Fruit fly (Drosophila melanogaster) whole organism, embryonic: ENCODE results near the gene CG18662.

ENCODE experiments used
- Atf6 ChIP-seq: fragments of 200-800 bp; sonication (Bioruptor generic); IDR thresholded peaks from 2 replicates; pipeline ENCODE4 v1.3.6; 2022; ENCODE audit warnings: missing biosample characterization, missing genetic modification characterization
- Bdp1 ChIP-seq: fragments of 200-800 bp; sonication (Bioruptor generic); optimal IDR thresholded peaks from 3 replicates; lab custom pipeline; 2016; ENCODE audit warnings: missing biosample characterization, missing genetic modification characterization
- CG10565 ChIP-seq: fragments of 200-800 bp; sonication (Bioruptor generic); optimal IDR thresholded peaks from 3 replicates; lab custom pipeline; 2016; ENCODE audit warnings: missing biosample characterization, mild to moderate bottlenecking, missing genetic modification characterization
- CG11085 ChIP-seq: fragments of 200-800 bp; sonication (Bioruptor generic); IDR thresholded peaks from 2 replicates; pipeline ENCODE4 v1.3.6; 2022; ENCODE audit warnings: missing biosample characterization, missing genetic modification characterization
- CG14014 ChIP-seq: fragments of 200-800 bp; sonication (Bioruptor generic); IDR thresholded peaks from 2 replicates; pipeline ENCODE4 v1.3.6; 2022; ENCODE audit warnings: missing biosample characterization, missing genetic modification characterization
- CG15269 ChIP-seq: fragments of 200-800 bp; sonication (Bioruptor generic); optimal IDR thresholded peaks from 2 replicates; lab custom pipeline; 2018; ENCODE audit warnings: missing biosample characterization, mild to moderate bottlenecking, missing genetic modification characterization, moderate library complexity
- CG15479 ChIP-seq: fragments of 200-800 bp; sonication (Bioruptor generic); optimal IDR thresholded peaks from 3 replicates; lab custom pipeline; 2019; ENCODE audit warnings: missing biosample characterization, mild to moderate bottlenecking, missing genetic modification characterization, moderate library complexity
- CG1603 ChIP-seq: fragments of 200-800 bp; sonication (Bioruptor generic); optimal IDR thresholded peaks from 2 replicates; lab custom pipeline; 2019; ENCODE audit warnings: missing biosample characterization, mild to moderate bottlenecking, missing genetic modification characterization, moderate library complexity
- CG16779 ChIP-seq: fragments of 200-800 bp; sonication (Bioruptor generic); IDR thresholded peaks from 2 replicates; pipeline ENCODE4 v1.3.6; 2022; ENCODE audit warnings: missing biosample characterization, missing genetic modification characterization
- CG16863 ChIP-seq: fragments of 200-800 bp; sonication (Bioruptor generic); optimal IDR thresholded peaks from 3 replicates; lab custom pipeline; 2016; ENCODE audit warnings: missing biosample characterization, missing genetic modification characterization
- CG17385 ChIP-seq: fragments of 200-800 bp; sonication (Bioruptor generic); optimal IDR thresholded peaks from 3 replicates; lab custom pipeline; 2018; ENCODE audit warnings: missing biosample characterization, mild to moderate bottlenecking, missing genetic modification characterization
- CG1792 ChIP-seq: fragments of 200-800 bp; sonication (Bioruptor generic); optimal IDR thresholded peaks from 2 replicates; lab custom pipeline; 2016; ENCODE audit warnings: missing biosample characterization, missing genetic modification characterization
- CG31365 ChIP-seq: fragments of 200-800 bp; sonication (Bioruptor generic); optimal IDR thresholded peaks from 2 replicates; lab custom pipeline; 2018; ENCODE audit warnings: missing biosample characterization, mild to moderate bottlenecking, missing genetic modification characterization
- CG34376 ChIP-seq: fragments of 200-800 bp; sonication (Bioruptor generic); optimal IDR thresholded peaks from 2 replicates; lab custom pipeline; 2018; ENCODE audit warnings: missing biosample characterization, mild to moderate bottlenecking, missing genetic modification characterization
- CG34422 ChIP-seq: fragments of 200-800 bp; sonication (Bioruptor generic); IDR thresholded peaks from 3 replicates; pipeline ENCODE4 v1.3.6; 2022; ENCODE audit warnings: missing biosample characterization, missing genetic modification characterization
- CG4282 ChIP-seq: fragments of 200-800 bp; sonication (Bioruptor generic); optimal IDR thresholded peaks from 2 replicates; lab custom pipeline; 2016; ENCODE audit warnings: missing biosample characterization, missing genetic modification characterization
- CG4730 ChIP-seq: fragments of 200-800 bp; sonication (Bioruptor generic); IDR thresholded peaks from 2 replicates; pipeline ENCODE4 v1.3.6; 2022; ENCODE audit warnings: missing biosample characterization, missing genetic modification characterization
- CG8924 ChIP-seq: fragments of 200-800 bp; optimal IDR thresholded peaks from 3 replicates; lab custom pipeline; 2019; ENCODE audit warnings: missing biosample characterization, mild to moderate bottlenecking, missing genetic modification characterization, moderate library complexity
- CHES-1-like ChIP-seq: fragments of 200-800 bp; sonication (Bioruptor generic); optimal IDR thresholded peaks from 2 replicates; lab custom pipeline; 2016; ENCODE audit warnings: missing biosample characterization, missing genetic modification characterization
- D ChIP-seq, 2 experiments: fragments of 200-800 bp in 1 of 2; fragments of >200 bp in 1 of 2; sonication (Bioruptor generic) in 1 of 2; optimal IDR thresholded peaks; 2 replicates in 1 of 2; 3 replicates in 1 of 2; lab custom pipeline; 2017; ENCODE audit warnings: mild to moderate bottlenecking in 1 of 2, missing biosample characterization in 1 of 2, missing genetic modification characterization in 1 of 2, missing genetic modification reagents in 1 of 2
- Dref ChIP-seq: fragments of 200-800 bp; sonication (Bioruptor generic); IDR thresholded peaks from 2 replicates; pipeline ENCODE4 v1.3.6; 2022; ENCODE audit warnings: missing biosample characterization, missing genetic modification characterization
- E2f1 ChIP-seq: fragments of 200-800 bp; sonication (Bioruptor generic); IDR thresholded peaks from 2 replicates; pipeline ENCODE4 v1.3.6; 2022; ENCODE audit warnings: missing biosample characterization, missing genetic modification characterization
- HLH4C ChIP-seq: fragments of 200-800 bp; sonication (Bioruptor generic); IDR thresholded peaks from 3 replicates; pipeline ENCODE4 v1.3.6; 2022; ENCODE audit warnings: missing biosample characterization, missing genetic modification characterization; ENCODE audit not compliant: partially characterized antibody
- HLHmδ ChIP-seq: fragments of 200-800 bp; sonication (Bioruptor generic); optimal IDR thresholded peaks from 2 replicates; lab custom pipeline; 2018; ENCODE audit warnings: missing biosample characterization, mild to moderate bottlenecking, missing genetic modification characterization, moderate library complexity
- Kr ChIP-seq: fragments of 200-800 bp; sonication (Bioruptor generic); optimal IDR thresholded peaks from 2 replicates; lab custom pipeline; 2017; ENCODE audit warnings: missing biosample characterization, mild to moderate bottlenecking, missing genetic modification characterization
- NFAT ChIP-seq: fragments of 200-800 bp; sonication (Bioruptor generic); IDR thresholded peaks from 2 replicates; pipeline ENCODE4 v1.3.6; 2022; ENCODE audit warnings: missing biosample characterization, missing genetic modification characterization
- Oaz ChIP-seq: fragments of 200-800 bp; sonication (Bioruptor generic); IDR thresholded peaks from 2 replicates; pipeline ENCODE4 v1.3.6; 2022; ENCODE audit warnings: missing biosample characterization, missing genetic modification characterization
- Pdp1 ChIP-seq, 2 experiments: fragments of 200-800 bp; sonication (Bioruptor generic); optimal IDR thresholded peaks; 3 replicates each; lab custom pipeline; 2016; ENCODE audit warnings: missing biosample characterization in 2 of 2, missing genetic modification characterization in 2 of 2, mild to moderate bottlenecking in 1 of 2, moderate library complexity in 1 of 2
- Xbp1 ChIP-seq: fragments of 200-800 bp; sonication (Bioruptor generic); optimal IDR thresholded peaks from 3 replicates; lab custom pipeline; 2016; ENCODE audit warnings: missing biosample characterization, mild to moderate bottlenecking, missing genetic modification characterization
- ap ChIP-seq: fragments of 200-800 bp; sonication (Bioruptor generic); IDR thresholded peaks from 2 replicates; pipeline ENCODE4 v1.3.6; 2022; ENCODE audit warnings: missing biosample characterization, missing genetic modification characterization
- bowl ChIP-seq: fragments of 200-800 bp; sonication (Bioruptor generic); IDR thresholded peaks from 2 replicates; pipeline ENCODE4 v1.3.6; 2022; ENCODE audit warnings: missing biosample characterization, missing genetic modification characterization
- cas ChIP-seq: fragments of 200-800 bp; sonication (Bioruptor generic); IDR thresholded peaks from 2 replicates; pipeline ENCODE4 v1.3.6; 2022; ENCODE audit warnings: missing biosample characterization, missing genetic modification characterization
- chif ChIP-seq, 2 experiments: fragments of 200-800 bp; sonication (Bioruptor generic); optimal IDR thresholded peaks; 3 replicates each; lab custom pipeline; 2016; ENCODE audit warnings: missing biosample characterization in 2 of 2, missing genetic modification characterization in 2 of 2
- dimm ChIP-seq: fragments of 200-800 bp; sonication (Bioruptor generic); IDR thresholded peaks from 2 replicates; pipeline ENCODE4 v1.3.6; 2022; ENCODE audit warnings: missing biosample characterization, missing genetic modification characterization
- eyg ChIP-seq: fragments of 200-800 bp; sonication (Bioruptor generic); optimal IDR thresholded peaks from 3 replicates; lab custom pipeline; 2016; ENCODE audit warnings: missing biosample characterization, missing genetic modification characterization
- fd102C ChIP-seq: fragments of 200-800 bp; sonication (Bioruptor generic); optimal IDR thresholded peaks from 2 replicates; lab custom pipeline; 2018; ENCODE audit warnings: missing biosample characterization, mild to moderate bottlenecking, missing genetic modification characterization, moderate library complexity
- fd3F ChIP-seq: fragments of 200-800 bp; sonication (Bioruptor generic); optimal IDR thresholded peaks from 2 replicates; lab custom pipeline; 2018; ENCODE audit warnings: missing biosample characterization, mild to moderate bottlenecking, missing genetic modification characterization, moderate library complexity
- ftz-f1 ChIP-seq: fragments of 200-800 bp; sonication (Bioruptor generic); optimal IDR thresholded peaks from 2 replicates; lab custom pipeline; 2016; ENCODE audit warnings: missing biosample characterization, missing genetic modification characterization
- gce ChIP-seq: fragments of 200-800 bp; sonication (Bioruptor generic); IDR thresholded peaks from 3 replicates; pipeline ENCODE4 v1.3.6; 2022; ENCODE audit warnings: missing biosample characterization, missing genetic modification characterization
- her ChIP-seq: fragments of 200-800 bp; sonication (Bioruptor generic); optimal IDR thresholded peaks from 2 replicates; lab custom pipeline; 2016; ENCODE audit warnings: missing biosample characterization, missing genetic modification characterization
- nerfin-2 ChIP-seq: fragments of 200-800 bp; sonication (Bioruptor generic); IDR thresholded peaks from 2 replicates; pipeline ENCODE4 v1.3.6; 2022; ENCODE audit warnings: missing biosample characterization, missing genetic modification characterization; ENCODE audit not compliant: partially characterized antibody
- peb ChIP-seq: fragments of 200-800 bp; sonication (Bioruptor generic); IDR thresholded peaks from 2 replicates; pipeline ENCODE4 v1.3.6; 2022; ENCODE audit warnings: missing biosample characterization, missing genetic modification characterization
- pfk ChIP-seq: fragments of 200-800 bp; sonication (Bioruptor generic); optimal IDR thresholded peaks from 2 replicates; lab custom pipeline; 2018; ENCODE audit warnings: missing biosample characterization, mild to moderate bottlenecking, missing genetic modification characterization, moderate library complexity
- pho ChIP-seq: fragments of 200-800 bp; sonication (Bioruptor generic); optimal IDR thresholded peaks from 2 replicates; lab custom pipeline; 2016; ENCODE audit warnings: missing biosample characterization, missing genetic modification characterization
- phol ChIP-seq: fragments of 200-800 bp; sonication (Bioruptor generic); optimal IDR thresholded peaks from 3 replicates; lab custom pipeline; 2018; ENCODE audit warnings: missing biosample characterization, mild to moderate bottlenecking, missing genetic modification characterization, moderate library complexity
- seq ChIP-seq: fragments of 200-800 bp; sonication (Bioruptor generic); IDR thresholded peaks from 2 replicates; pipeline ENCODE4 v1.3.6; 2022; ENCODE audit warnings: missing biosample characterization, missing genetic modification characterization
- tap ChIP-seq: fragments of 200-800 bp; optimal IDR thresholded peaks from 3 replicates; lab custom pipeline; 2019; ENCODE audit warnings: missing biosample characterization, mild to moderate bottlenecking, missing genetic modification characterization, moderate library complexity
- unc-4 ChIP-seq: fragments of 200-800 bp; sonication (Bioruptor generic); IDR thresholded peaks from 2 replicates; pipeline ENCODE4 v1.3.6; 2022; ENCODE audit warnings: missing biosample characterization, missing genetic modification characterization; ENCODE audit not compliant: partially characterized antibody
- usp ChIP-seq: fragments of >200 bp; optimal IDR thresholded peaks from 2 replicates; lab custom pipeline; 2017; ENCODE audit warnings: missing biosample characterization, missing genetic modification characterization

CG18662 gene

DNA sequence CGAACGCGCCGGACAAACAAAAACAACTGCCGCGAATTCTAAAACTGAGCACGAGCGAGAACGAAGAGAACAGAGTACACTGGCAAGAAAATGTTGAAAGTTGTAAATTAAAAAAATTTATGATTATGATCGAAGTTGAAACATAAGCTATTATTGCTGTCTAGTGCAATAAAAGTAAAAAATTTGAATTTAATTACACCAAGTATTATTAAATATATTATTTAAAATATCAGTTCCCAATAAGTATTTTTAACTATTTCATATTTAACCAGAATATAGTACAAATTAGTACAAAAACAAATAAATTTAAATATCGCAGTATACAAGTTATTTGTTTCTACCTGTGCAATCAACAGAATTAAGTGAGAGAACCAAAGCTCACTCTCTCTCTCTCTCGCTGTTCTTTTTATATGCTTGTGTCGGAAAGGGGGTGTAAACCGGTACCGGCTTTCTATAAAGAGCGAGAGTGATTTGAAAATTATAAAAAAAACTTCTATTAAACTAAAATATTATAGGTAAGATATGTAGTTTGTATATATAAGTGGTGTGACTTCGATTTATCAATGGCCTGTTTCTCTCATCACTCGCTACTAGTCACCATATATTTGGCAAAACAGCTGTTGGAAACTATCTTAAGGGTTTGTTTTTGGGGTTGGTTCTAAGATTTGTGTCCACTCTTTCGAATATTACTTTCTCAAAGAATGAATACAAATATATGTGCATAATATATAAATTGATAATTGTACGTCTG lies 29.1 kb upstream of the CG18662 start, which contains the start of gene C1GalTA (continued):
- TF ChIP-seq ftz-f1 (GFP tag; lab: Kevin White, UChicago), result no peak
- no peak for TF ChIP-seq CG4282 (GFP tag; lab: Kevin White, UChicago)
- TF ChIP-seq bowl, result peak; percentile 86
- TF ChIP-seq chif (GFP tag; optimal IDR thresholded peaks at IDR 0.05; lab: Kevin White, UChicago), result peak; percentile 39 to 62
- peak; percentile 98 for TF ChIP-seq CG17385 (GFP tag; lab: Kevin White, UChicago)
- TF ChIP-seq CG16863 (GFP tag; lab: Kevin White, UChicago), result peak; percentile 56
- TF ChIP-seq Oaz (GFP tag; lab: Robert Waterston, UW), result peak; percentile 86
- peak; percentile 40 for TF ChIP-seq Kr (GFP tag; lab: Kevin White, UChicago)
- no peak for TF ChIP-seq fd102C (GFP tag; lab: Kevin White, UChicago)
- peak; percentile 0 for TF ChIP-seq CG1792
- TF ChIP-seq cas (GFP tag; lab: Robert Waterston, UW), result peak; percentile 89
- TF ChIP-seq Dref (GFP tag; lab: Robert Waterston, UW), result no peak
- TF ChIP-seq HLH4C (GFP tag; lab: Robert Waterston, UW), result no peak
- peak; percentile 93 for TF ChIP-seq CG34376 (GFP tag; lab: Kevin White, UChicago)
- TF ChIP-seq Xbp1 (GFP tag; lab: Kevin White, UChicago), result peak; percentile 89
- peak; percentile 95 for TF ChIP-seq CG14014 (GFP tag; lab: Robert Waterston, UW)
- peak; percentile 93 for TF ChIP-seq CG11085 (GFP tag; lab: Robert Waterston, UW)
- peak; percentile 98 for TF ChIP-seq tap (tag; lab: Kevin White, UChicago)
- no peak; the same call in 1 of the 2 replicates for TF ChIP-seq NFAT (GFP tag; lab: Robert Waterston, UW)
- peak; percentile 6 for TF ChIP-seq CG1603
- TF ChIP-seq seq (GFP tag; lab: Robert Waterston, UW), result peak; percentile 91
- TF ChIP-seq pho, result peak; percentile 67
- peak; percentile 96 for TF ChIP-seq CG34422 (GFP tag; lab: Robert Waterston, UW)
- TF ChIP-seq gce, result peak; percentile 95
- peak; percentile 97 for TF ChIP-seq fd3F
- no peak for TF ChIP-seq pfk (GFP tag; lab: Kevin White, UChicago)
- TF ChIP-seq E2f1 (GFP tag; lab: Robert Waterston, UW), result peak; percentile 97
- peak; percentile 40 for TF ChIP-seq eyg (GFP tag; lab: Kevin White, UChicago)
- TF ChIP-seq CG15479 (GFP tag; lab: Kevin White, UChicago), result peak; percentile 35
- peak; percentile 63 to 74 for TF ChIP-seq Pdp1 (GFP tag; optimal IDR thresholded peaks at IDR 0.05; lab: Kevin White, UChicago)
- TF ChIP-seq Bdp1 (GFP tag; lab: Kevin White, UChicago), result peak; percentile 31
- TF ChIP-seq usp (GFP tag; lab: Kevin White, UChicago), result no peak
- peak; percentile 93 for TF ChIP-seq CG4730 (GFP tag; lab: Robert Waterston, UW)
- peak; percentile 78 for TF ChIP-seq CHES-1-like (GFP tag; lab: Kevin White, UChicago)
- TF ChIP-seq CG31365, result peak; percentile 57
- peak; percentile 100 for TF ChIP-seq CG8924 (tag; lab: Kevin White, UChicago)
- no peak for TF ChIP-seq HLHmδ
- TF ChIP-seq unc-4 (GFP tag; lab: Robert Waterston, UW), result no peak
- no peak for TF ChIP-seq D (optimal IDR thresholded peaks at IDR 0.05; lab: Kevin White, UChicago)
- peak; percentile 97 for TF ChIP-seq D (GFP tag; optimal IDR thresholded peaks at IDR 0.05; lab: Kevin White, UChicago)
- peak; percentile 96 for TF ChIP-seq Atf6 (GFP tag; lab: Robert Waterston, UW)
- peak; percentile 99 for TF ChIP-seq phol (tag; lab: Kevin White, UChicago)
- peak; percentile 99 for TF ChIP-seq CG15269 (tag; lab: Kevin White, UChicago)
- TF ChIP-seq her, result peak; percentile 25
- TF ChIP-seq CG16779 (GFP tag; lab: Robert Waterston, UW), result no peak
- peak; percentile 77 for TF ChIP-seq dimm (GFP tag; lab: Robert Waterston, UW)
- peak; percentile 26 for TF ChIP-seq CG10565 (GFP tag; lab: Kevin White, UChicago)
- peak; percentile 90 for TF ChIP-seq peb
- no peak for TF ChIP-seq nerfin-2
- TF ChIP-seq ap (GFP tag; lab: Robert Waterston, UW), result peak; percentile 90
